Worm (Caenorhabditis elegans): ENCODE measurements around the gene F56D6.6.
"Not testable (repeated sequence)": the region's sequence is repeated elsewhere in the genome, so short reads cannot be mapped to it uniquely, and the experiment has no call there.

The F56D6.6 gene

DNA sequence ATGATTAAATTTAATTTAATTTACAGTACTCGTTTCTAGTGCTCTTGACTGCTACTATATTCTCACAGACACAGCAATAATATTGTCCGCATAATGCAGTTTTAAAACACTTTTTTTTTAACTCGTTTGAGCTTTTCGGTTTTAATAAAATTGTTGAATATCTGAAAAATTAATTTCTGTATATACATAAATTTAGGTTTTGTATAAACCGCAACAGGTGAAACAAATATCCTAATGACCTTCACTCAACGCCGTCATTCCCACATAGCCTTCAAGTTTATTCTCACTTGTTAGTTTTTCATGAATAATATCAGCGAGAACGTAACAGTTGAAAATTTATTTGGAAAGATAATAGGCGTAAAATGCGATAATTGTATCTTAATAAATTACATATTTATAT lies 16.5 kb downstream of the F56D6.6 start, which contains the start of gene srz-19:
TSS of gene srz-19 (plus strand) at position 301 of the 400 bp plus-strand sequence.
- no peak for TF ChIP-seq blmp-1 (tag; optimal IDR thresholded peaks at IDR 0.05; ENCODE audit: insufficient read depth)
- no peak for TF ChIP-seq aly-2 (tag; optimal IDR thresholded peaks at IDR 0.05)
- TF ChIP-seq zag-1 (tag; optimal IDR thresholded peaks at IDR 0.05) = no peak
- no peak for TF ChIP-seq nhr-6 (tag; optimal IDR thresholded peaks at IDR 0.05)
- no peak for TF ChIP-seq nhr-10 (tag; optimal IDR thresholded peaks at IDR 0.05)
- TF ChIP-seq fos-1 (tag; optimal IDR thresholded peaks at IDR 0.05) = no peak
- no peak for TF ChIP-seq F13H6.1 (tag; optimal IDR thresholded peaks at IDR 0.05)
- no peak for TF ChIP-seq nhr-21 (tag; optimal IDR thresholded peaks at IDR 0.05)
- no peak for TF ChIP-seq sem-4 (tag; optimal IDR thresholded peaks at IDR 0.05)
- TF ChIP-seq elt-3 (tag; optimal IDR thresholded peaks at IDR 0.05) = no peak
- no peak for TF ChIP-seq dmd-4 (tag; optimal IDR thresholded peaks at IDR 0.05)
- TF ChIP-seq ceh-16 (tag; optimal IDR thresholded peaks at IDR 0.05) = no peak
- no peak for TF ChIP-seq lin-13 (GFP tag; optimal IDR thresholded peaks at IDR 0.05)

- TF ChIP-seq sma-3 (GFP tag; optimal IDR thresholded peaks at IDR 0.05) (no peak), sma-9 (GFP tag; optimal IDR thresholded peaks at IDR 0.05) (peak; percentile 40), sma-9 (tag; optimal IDR thresholded peaks at IDR 0.05) (no peak), fos-1 (tag; optimal IDR thresholded peaks at IDR 0.05) (peak; percentile 79), nhr-11 (tag; optimal IDR thresholded peaks at IDR 0.05) (no peak), dmd-4 (tag; optimal IDR thresholded peaks at IDR 0.05) (no peak), gmeb-1 (tag; optimal IDR thresholded peaks at IDR 0.05) (no peak)
Measured at ce11 chrIV:3921898-3922297, 18.8 kb downstream of the F56D6.6 start, which contains the start of gene clec-67. TSS of gene clec-67 (plus strand) at chrIV:3922165.

- no peak for TF ChIP-seq blmp-1 (tag; optimal IDR thresholded peaks at IDR 0.05; ENCODE audit: insufficient read depth)
- TF ChIP-seq nhr-77 (tag; optimal IDR thresholded peaks at IDR 0.05) = no peak
- TF ChIP-seq dmd-4 (tag; optimal IDR thresholded peaks at IDR 0.05) = no peak
- TF ChIP-seq gmeb-1 (tag; optimal IDR thresholded peaks at IDR 0.05) = no peak
- TF ChIP-seq nhr-10 (tag; optimal IDR thresholded peaks at IDR 0.05) = no peak
- TF ChIP-seq mab-5 (tag; optimal IDR thresholded peaks at IDR 0.05) = no peak
- TF ChIP-seq mbf-1 (tag; optimal IDR thresholded peaks at IDR 0.05) = no peak
- TF ChIP-seq ztf-4 (tag; optimal IDR thresholded peaks at IDR 0.05) = no peak
- no peak for TF ChIP-seq lin-13 (GFP tag; optimal IDR thresholded peaks at IDR 0.05)
- TF ChIP-seq elt-3 (tag; optimal IDR thresholded peaks at IDR 0.05) = no peak
- TF ChIP-seq sma-9 (GFP tag; optimal IDR thresholded peaks at IDR 0.05) = no peak
- no peak for TF ChIP-seq sma-9 (tag; optimal IDR thresholded peaks at IDR 0.05)
- TF ChIP-seq fos-1 (tag; optimal IDR thresholded peaks at IDR 0.05) = no peak
- TF ChIP-seq nhr-129 (tag; optimal IDR thresholded peaks at IDR 0.05) = no peak
- TF ChIP-seq ZK546.5 (tag; optimal IDR thresholded peaks at IDR 0.05) = no peak
- TF ChIP-seq peb-1 (tag; optimal IDR thresholded peaks at IDR 0.05) = no peak
Measured at ce11 chrIV:3926117-3926516, 23.1 kb downstream of the F56D6.6 start, which contains the start of gene clec-68. TSS of gene clec-68 (plus strand) at chrIV:3926417.

DNA sequence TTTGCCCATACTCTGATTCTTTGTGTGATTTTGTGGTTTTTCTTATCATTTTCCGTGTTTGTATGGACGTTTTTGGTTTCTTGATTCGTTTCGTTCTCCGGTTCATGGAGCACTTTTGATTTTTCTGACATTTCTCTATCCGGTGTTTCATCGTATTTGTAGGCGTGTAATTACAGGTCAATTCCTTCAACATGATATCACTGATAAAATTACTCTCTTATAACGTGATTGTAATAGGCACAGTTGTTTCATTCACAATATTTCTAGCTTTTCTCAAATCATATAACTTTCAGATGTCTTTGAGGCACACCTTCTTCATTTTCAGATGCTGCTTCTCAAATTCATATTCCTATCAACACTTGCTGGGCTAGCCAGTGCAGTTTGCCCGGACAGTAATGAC lies 29.4 kb downstream of the F56D6.6 start, which contains the start of gene clec-70:
TSS of gene clec-70 (plus strand) at position 301 of the 400 bp plus-strand sequence.
- not testable (repeated sequence) for TF ChIP-seq nhr-237, mdl-1, nhr-77 (tag; optimal IDR thresholded peaks at IDR 0.05)

DNA sequence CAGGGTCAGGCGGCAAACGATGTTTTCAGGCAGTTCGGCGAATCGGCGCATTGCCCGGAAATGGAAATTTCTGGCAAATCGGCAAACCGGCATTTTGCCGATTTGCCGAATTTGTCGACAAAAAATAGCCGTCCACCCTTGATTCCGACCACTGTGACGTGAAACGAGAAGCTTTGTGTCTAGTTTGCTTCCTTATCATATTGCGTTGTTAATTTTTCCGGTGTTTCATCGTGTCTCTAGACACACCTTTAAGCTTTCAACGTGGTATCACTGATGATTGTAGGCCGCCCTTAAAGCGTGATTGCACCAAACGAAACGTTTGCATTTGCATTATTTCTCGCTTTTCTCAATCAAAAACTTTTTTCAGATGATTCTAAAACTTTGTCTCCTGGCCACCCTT lies 34.0 kb downstream of the F56D6.6 start, which contains the start of gene clec-71:
TSS of gene clec-71 (plus strand) at position 362 of the 400 bp plus-strand sequence.
- TF ChIP-seq alr-1 (tag; optimal IDR thresholded peaks at IDR 0.05) (no peak), sma-9 (GFP tag; optimal IDR thresholded peaks at IDR 0.05) (no peak), sma-9 (tag; optimal IDR thresholded peaks at IDR 0.05) (no peak), ztf-4 (tag; optimal IDR thresholded peaks at IDR 0.05) (no peak)

- TF ChIP-seq zag-1 (tag; optimal IDR thresholded peaks at IDR 0.05) (no peak), sem-4 (tag; optimal IDR thresholded peaks at IDR 0.05) (no peak), nhr-6 (tag; optimal IDR thresholded peaks at IDR 0.05) (no peak), fos-1 (tag; optimal IDR thresholded peaks at IDR 0.05) (no peak), nhr-23 (tag; optimal IDR thresholded peaks at IDR 0.05) (no peak), unc-62 (GFP tag; optimal IDR thresholded peaks at IDR 0.05) (no peak), mbf-1 (tag; optimal IDR thresholded peaks at IDR 0.05) (no peak), mab-5 (tag; optimal IDR thresholded peaks at IDR 0.05) (no peak)
Measured at ce11 chrIV:3941658-3942328, 38.7 kb downstream of the F56D6.6 start, which contains the start of gene clec-174. TSS of gene clec-174 (minus strand) at chrIV:3941708.

All from whole organism, L2 larva.